Fruit fly (Drosophila melanogaster): ENCODE results near the gene CG11357.

The CG11357 gene

DNA sequence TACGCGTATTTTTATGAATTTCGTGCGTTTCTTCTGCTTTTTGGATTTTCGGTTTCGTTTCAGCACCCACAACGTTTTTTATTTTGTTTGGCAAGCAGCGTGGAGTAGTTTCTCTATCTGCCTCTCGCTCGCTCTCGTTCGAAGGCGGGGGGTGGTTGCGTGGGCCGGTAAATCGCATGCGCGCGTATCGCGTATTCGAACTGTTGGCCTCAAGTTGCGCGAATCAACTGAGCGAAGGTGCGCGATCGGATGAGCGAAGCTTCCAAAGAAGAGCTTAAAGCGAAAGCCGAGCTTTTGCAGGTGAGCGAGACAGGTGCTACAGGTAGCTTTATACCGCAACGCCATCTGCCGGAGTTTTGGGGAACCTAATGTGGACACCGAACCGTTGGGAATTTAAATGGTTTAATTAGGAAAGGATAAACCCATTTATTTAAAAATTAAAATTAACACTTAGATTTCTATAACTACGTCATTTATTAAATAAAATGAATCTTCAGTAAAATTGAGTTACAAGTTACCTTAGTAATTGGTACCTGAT, 9.8 kb upstream of the CG11357 start, which contains the start of gene Tie:
TSS of gene Tie (minus strand) at position 205 of the 538 bp plus-strand sequence.
- TF ChIP-seq CG13775 (GFP tag; optimal IDR thresholded peaks at IDR 0.05) = no peak
- TF ChIP-seq dmrt99B (tag; optimal IDR thresholded peaks at IDR 0.05) = no peak
- TF ChIP-seq CG1233 (GFP tag; optimal IDR thresholded peaks at IDR 0.05) = no peak
- 0 out of 2 replicates have a peak, but pooled peaks have one; percentile 41 for TF ChIP-seq CG42726 (GFP tag; IDR thresholded peaks at IDR 0.05; ENCODE audit: partially characterized antibody)
- no peak for TF ChIP-seq Fer3 (tag; optimal IDR thresholded peaks at IDR 0.05)
- no peak for TF ChIP-seq CG2712 (tag; optimal IDR thresholded peaks at IDR 0.05)
- no peak for TF ChIP-seq lola (GFP tag; optimal IDR thresholded peaks at IDR 0.05)
- TF ChIP-seq slbo (GFP tag; IDR thresholded peaks at IDR 0.05) = no peak
- no peak for TF ChIP-seq corto (GFP tag; optimal IDR thresholded peaks at IDR 0.05)
- TF ChIP-seq croc (GFP tag; conservative IDR thresholded peaks at IDR 0.05) = no peak
- peak; percentile 35 for TF ChIP-seq CG15514 (GFP tag; optimal IDR thresholded peaks at IDR 0.05)
- TF ChIP-seq CG14965 (GFP tag; optimal IDR thresholded peaks at IDR 0.05; ENCODE audit: borderline replicate concordance) = no peak
- TF ChIP-seq danr (GFP tag; IDR thresholded peaks at IDR 0.05) = no peak
- TF ChIP-seq sc (optimal IDR thresholded peaks at IDR 0.05) = no peak
- TF ChIP-seq sc (GFP tag; optimal IDR thresholded peaks at IDR 0.05) = no peak
- TF ChIP-seq sob (GFP tag; IDR thresholded peaks at IDR 0.05) = peak; percentile 33; the same call in 1 of the 2 replicates
- no peak for TF ChIP-seq CG18011 (GFP tag; optimal IDR thresholded peaks at IDR 0.05)
- TF ChIP-seq chn (GFP tag; optimal IDR thresholded peaks at IDR 0.05) = peak; percentile 35
- TF ChIP-seq Sox100B (GFP tag; optimal IDR thresholded peaks at IDR 0.05) = no peak
- no peak for TF ChIP-seq E2f2 (GFP tag; IDR thresholded peaks at IDR 0.05)
- peak; percentile 59; the same call in 2 of the 3 replicates for TF ChIP-seq z (GFP tag; IDR thresholded peaks at IDR 0.05)
- no peak for TF ChIP-seq hkb (optimal IDR thresholded peaks at IDR 0.05)
- TF ChIP-seq hkb (GFP tag; IDR thresholded peaks at IDR 0.05) = peak; percentile 19; the same call in 1 of the 2 replicates
- no peak for TF ChIP-seq CG33213 (GFP tag; optimal IDR thresholded peaks at IDR 0.05)
- TF ChIP-seq CG11504 (tag; optimal IDR thresholded peaks at IDR 0.05) = no peak
- no peak for TF ChIP-seq Mad (GFP tag; optimal IDR thresholded peaks at IDR 0.05)
- TF ChIP-seq Bteb2 (GFP tag; optimal IDR thresholded peaks at IDR 0.05) = no peak
- no peak for TF ChIP-seq CG8388 (GFP tag; optimal IDR thresholded peaks at IDR 0.05)
- TF ChIP-seq sens-2 (GFP tag; IDR thresholded peaks at IDR 0.05) = no peak
- no peak for TF ChIP-seq CG8281 (tag; optimal IDR thresholded peaks at IDR 0.05)
- TF ChIP-seq Hsf (GFP tag; optimal IDR thresholded peaks at IDR 0.05) = no peak
- no peak for TF ChIP-seq Antp (GFP tag; optimal IDR thresholded peaks at IDR 0.05)
- peak; percentile 2 for TF ChIP-seq caup (GFP tag; optimal IDR thresholded peaks at IDR 0.05; ENCODE audit: severe bottlenecking)
- TF ChIP-seq ftz-f1 (GFP tag; optimal IDR thresholded peaks at IDR 0.05) = peak; percentile 21
- no peak for TF ChIP-seq stc (GFP tag; IDR thresholded peaks at IDR 0.05)
- peak; percentile 83 for TF ChIP-seq Jarid2 (GFP tag; optimal IDR thresholded peaks at IDR 0.05)
- TF ChIP-seq CHES-1-like (GFP tag; optimal IDR thresholded peaks at IDR 0.05) = no peak
- TF ChIP-seq CG10462 (GFP tag; optimal IDR thresholded peaks at IDR 0.05) = no peak
- TF ChIP-seq Mes4 (GFP tag; optimal IDR thresholded peaks at IDR 0.05) = no peak
- no peak for TF ChIP-seq Oaz (GFP tag; IDR thresholded peaks at IDR 0.05)
- TF ChIP-seq bsh (GFP tag; optimal IDR thresholded peaks at IDR 0.05) = no peak
- no peak for TF ChIP-seq psq (GFP tag; optimal IDR thresholded peaks at IDR 0.05)
- TF ChIP-seq Hey (tag; optimal IDR thresholded peaks at IDR 0.05) = no peak
- no peak for TF ChIP-seq CG10431 (GFP tag; optimal IDR thresholded peaks at IDR 0.05)
- TF ChIP-seq CG7556 (GFP tag; optimal IDR thresholded peaks at IDR 0.05) = no peak
- no peak for TF ChIP-seq CG7963 (GFP tag; IDR thresholded peaks at IDR 0.05; ENCODE audit: partially characterized antibody)
- no peak for TF ChIP-seq ATbp (GFP tag; optimal IDR thresholded peaks at IDR 0.05)
- TF ChIP-seq Oli (tag; optimal IDR thresholded peaks at IDR 0.05) = no peak
- TF ChIP-seq Sox102F (GFP tag; optimal IDR thresholded peaks at IDR 0.05) = no peak
- TF ChIP-seq unc-4 (GFP tag; IDR thresholded peaks at IDR 0.05; ENCODE audit: partially characterized antibody) = 0 out of 2 replicates have a peak, but pooled peaks have one; percentile 14

All from whole organism, embryonic.